Fruit fly (Drosophila melanogaster): Measurements from ENCODE around the gene CG31087.

The CG31087 gene

DNA sequence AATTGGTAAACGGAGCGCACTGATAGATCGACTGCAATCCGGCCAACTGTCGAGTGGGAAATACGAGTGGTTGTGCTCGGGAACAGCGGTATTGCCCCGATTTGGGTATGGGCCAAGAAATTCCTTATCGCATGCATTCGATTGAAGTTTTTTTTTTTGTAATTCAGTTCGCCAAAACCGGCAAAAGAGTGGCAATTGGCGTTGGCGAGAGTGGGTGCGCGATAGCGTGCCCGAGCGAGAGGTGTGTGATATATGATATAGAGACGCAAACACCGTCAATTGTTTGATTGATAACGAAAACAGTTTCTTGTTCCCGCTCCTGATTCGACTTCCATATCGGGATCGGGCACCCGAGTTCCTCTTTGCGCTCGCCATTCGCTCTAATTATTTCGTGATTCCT, at the start of gene CG31087:
Gene CG31087 (minus strand): TSS at position 63 of the 400 bp plus-strand sequence.
- no peak for TF ChIP-seq CG17806 (tag; optimal IDR thresholded peaks at IDR 0.05)
- no peak for TF ChIP-seq rn (GFP tag; IDR thresholded peaks at IDR 0.05)
- no peak for TF ChIP-seq D1 (tag; optimal IDR thresholded peaks at IDR 0.05)
- TF ChIP-seq Ets98B (GFP tag; IDR thresholded peaks at IDR 0.05) = no peak
- no peak for TF ChIP-seq Pif1A (GFP tag; optimal IDR thresholded peaks at IDR 0.05)

DNA sequence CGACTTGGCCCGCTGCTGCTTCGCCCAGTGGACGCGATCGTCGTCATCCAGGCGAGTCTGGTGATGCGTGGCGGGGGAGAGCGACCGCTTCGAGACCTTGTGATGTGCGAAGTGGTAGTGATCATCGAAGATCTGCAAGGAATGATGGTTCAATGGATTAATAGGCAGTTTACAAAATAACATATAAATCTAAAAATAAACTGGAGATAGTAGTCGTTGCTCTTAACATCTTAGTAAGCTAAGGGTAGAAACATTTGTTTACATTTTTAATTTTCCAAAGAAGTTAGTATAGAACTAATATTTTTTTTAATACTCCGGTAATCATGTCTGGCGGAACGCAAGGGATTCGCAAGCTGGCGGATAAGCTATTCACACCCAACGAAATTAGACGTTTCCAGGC, 44.4 kb upstream of the CG31087 start, which contains the start of gene ND-49L:
Gene ND-49L (plus strand): TSS at position 301 of the 400 bp plus-strand sequence.
- no peak for TF ChIP-seq rn (GFP tag; IDR thresholded peaks at IDR 0.05)
- no peak for TF ChIP-seq CG32121 (GFP tag; IDR thresholded peaks at IDR 0.05)
- TF ChIP-seq Pif1A (GFP tag; optimal IDR thresholded peaks at IDR 0.05) = no peak
- no peak for TF ChIP-seq CG4496 (GFP tag; IDR thresholded peaks at IDR 0.05)
- TF ChIP-seq CG14655 (GFP tag; optimal IDR thresholded peaks at IDR 0.05) = no peak
- no peak for TF ChIP-seq gl (tag; optimal IDR thresholded peaks at IDR 0.05)
- TF ChIP-seq D1 (tag; optimal IDR thresholded peaks at IDR 0.05) = no peak
- TF ChIP-seq Pif1B (GFP tag; optimal IDR thresholded peaks at IDR 0.05) = no peak
- TF ChIP-seq CG17806 (tag; optimal IDR thresholded peaks at IDR 0.05) = no peak
- TF ChIP-seq fd96Ca (GFP tag; IDR thresholded peaks at IDR 0.05) = no peak
- TF ChIP-seq CG12605 (GFP tag; IDR thresholded peaks at IDR 0.05) = no peak
- no peak for TF ChIP-seq CG8159 (tag; optimal IDR thresholded peaks at IDR 0.05)
- TF ChIP-seq CG34367 (tag; optimal IDR thresholded peaks at IDR 0.05) = no peak
- no peak for TF ChIP-seq CG9948 (tag; optimal IDR thresholded peaks at IDR 0.05)
- TF ChIP-seq EcR (GFP tag; optimal IDR thresholded peaks at IDR 0.05) = no peak
- TF ChIP-seq CG13204 (GFP tag; optimal IDR thresholded peaks at IDR 0.05) = no peak
- no peak for TF ChIP-seq Ets98B (GFP tag; IDR thresholded peaks at IDR 0.05)

- TF ChIP-seq CG8159 (tag; optimal IDR thresholded peaks at IDR 0.05) = no peak
- TF ChIP-seq gl (tag; optimal IDR thresholded peaks at IDR 0.05) = no peak
Measured at dm6 chr3R:25346899-25347298, 33.3 kb upstream of the CG31087 start, which contains the start of gene tobi. TSS of gene tobi (minus strand) at chr3R:25346921.

DNA sequence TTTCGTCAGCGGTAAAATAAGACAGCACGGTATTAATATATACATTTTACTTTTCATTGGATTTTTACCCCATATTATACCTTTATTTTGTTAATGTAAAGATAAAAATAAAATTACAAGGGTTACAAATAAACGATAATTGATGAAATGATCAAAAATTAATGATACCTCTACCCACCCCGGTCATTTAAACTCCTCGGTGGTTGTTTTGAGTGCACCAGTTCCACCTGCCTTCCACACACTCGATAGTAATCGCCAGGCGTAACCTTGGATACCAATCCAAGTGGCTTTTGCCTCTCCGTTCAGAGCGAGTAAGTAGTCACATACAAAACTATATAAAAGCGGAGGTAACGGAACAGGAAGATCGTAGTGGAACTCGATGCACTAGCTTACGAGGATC, 26.3 kb upstream of the CG31087 start, which contains the start of gene rha:
Gene rha (plus strand): TSS at position 301 of the 400 bp plus-strand sequence.
- TF ChIP-seq Pif1B (GFP tag; optimal IDR thresholded peaks at IDR 0.05) = no peak
- TF ChIP-seq rn (GFP tag; IDR thresholded peaks at IDR 0.05) = no peak

dm6 chr3R:25335065-25335464, 21.4 kb upstream of the CG31087 start, which contains the start of the genes CG10669 and CG11902:
TSS of gene CG10669 (minus strand) at chr3R:25335243.
TSS of gene CG11902 (plus strand) at chr3R:25335257.
- TF ChIP-seq D1 (tag; optimal IDR thresholded peaks at IDR 0.05) (no peak), CG8301 (tag; optimal IDR thresholded peaks at IDR 0.05) (no peak)

DNA sequence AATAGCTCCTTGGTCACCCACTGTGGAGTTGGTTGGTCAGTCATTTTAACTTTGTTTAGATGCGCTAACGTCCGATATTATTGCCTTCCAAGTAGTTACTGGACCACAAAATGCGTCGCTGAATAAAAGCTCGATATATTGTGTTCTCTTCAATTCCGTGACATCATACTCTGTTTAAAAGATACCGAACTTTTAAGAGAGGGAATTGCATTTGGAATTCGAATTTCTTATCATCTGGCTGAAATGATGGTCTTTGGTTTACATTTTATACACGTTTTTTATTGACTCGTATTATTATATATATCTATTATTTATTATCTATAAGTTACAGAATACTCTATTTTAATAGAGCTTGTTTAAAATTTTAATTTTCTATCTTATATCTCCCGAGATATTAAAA, 17.5 kb upstream of the CG31087 start, which contains the start of gene CHKov2:
Gene CHKov2 (minus strand): TSS at position 101 of the 400 bp plus-strand sequence.
- TF ChIP-seq rn (GFP tag; IDR thresholded peaks at IDR 0.05) = no peak
- TF ChIP-seq CG32121 (GFP tag; IDR thresholded peaks at IDR 0.05) = no peak
- TF ChIP-seq CG17806 (tag; optimal IDR thresholded peaks at IDR 0.05) = no peak
- no peak for TF ChIP-seq CG13204 (GFP tag; optimal IDR thresholded peaks at IDR 0.05)
- no peak for TF ChIP-seq Pif1B (GFP tag; optimal IDR thresholded peaks at IDR 0.05)
- TF ChIP-seq CG4496 (GFP tag; IDR thresholded peaks at IDR 0.05) = no peak
- no peak for TF ChIP-seq gl (tag; optimal IDR thresholded peaks at IDR 0.05)
- TF ChIP-seq D1 (tag; optimal IDR thresholded peaks at IDR 0.05) = no peak
- TF ChIP-seq CG15710 (tag; optimal IDR thresholded peaks at IDR 0.05) = no peak
- no peak for TF ChIP-seq CG12605 (GFP tag; IDR thresholded peaks at IDR 0.05)
- TF ChIP-seq CG8301 (tag; optimal IDR thresholded peaks at IDR 0.05) = no peak
- TF ChIP-seq EcR (GFP tag; optimal IDR thresholded peaks at IDR 0.05) = no peak
- no peak for TF ChIP-seq Pif1A (GFP tag; optimal IDR thresholded peaks at IDR 0.05)
- no peak for TF ChIP-seq Ets98B (GFP tag; IDR thresholded peaks at IDR 0.05)
- no peak for TF ChIP-seq CG14655 (GFP tag; optimal IDR thresholded peaks at IDR 0.05)

DNA sequence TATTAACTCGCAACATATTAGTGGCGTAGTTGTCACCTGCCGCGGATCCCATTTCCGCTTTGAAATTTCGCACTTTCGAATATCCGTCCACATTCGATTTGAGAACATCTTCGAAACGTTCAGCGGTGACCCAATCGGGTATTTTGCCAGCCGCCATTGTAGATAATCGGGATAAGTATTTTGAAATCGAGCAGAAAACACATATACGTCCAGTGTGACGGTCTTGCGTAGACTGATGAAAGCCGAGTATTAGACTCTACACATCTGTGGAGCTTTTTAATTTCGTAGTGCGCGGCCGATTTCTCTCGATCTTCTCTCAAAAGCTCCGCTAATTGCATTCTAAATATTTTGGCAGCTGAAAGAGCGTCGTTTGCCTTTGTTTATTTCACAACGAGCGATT, 15.4 kb upstream of the CG31087 start, which contains the start of gene CHKov1:
Gene CHKov1 (minus strand): TSS at position 238 of the 400 bp plus-strand sequence.
- no peak for TF ChIP-seq CG14655 (GFP tag; optimal IDR thresholded peaks at IDR 0.05)
- no peak for TF ChIP-seq fd96Ca (GFP tag; IDR thresholded peaks at IDR 0.05)
- no peak for TF ChIP-seq EcR (GFP tag; optimal IDR thresholded peaks at IDR 0.05)
- TF ChIP-seq CG12605 (GFP tag; IDR thresholded peaks at IDR 0.05) = 0 out of 2 replicates have a peak, but pooled peaks have one; percentile 20
- TF ChIP-seq CG9948 (tag; optimal IDR thresholded peaks at IDR 0.05) = no peak
- no peak for TF ChIP-seq Snoo (tag; optimal IDR thresholded peaks at IDR 0.05)
- TF ChIP-seq CG15710 (tag; optimal IDR thresholded peaks at IDR 0.05) = no peak
- TF ChIP-seq CG32121 (GFP tag; IDR thresholded peaks at IDR 0.05) = 0 out of 2 replicates have a peak, but pooled peaks have one; percentile 29
- TF ChIP-seq CG4496 (GFP tag; IDR thresholded peaks at IDR 0.05) = peak; percentile 59; the same call in 2 of the 3 replicates
- peak; percentile 21; the same call in 1 of the 2 replicates for TF ChIP-seq Ets98B (GFP tag; IDR thresholded peaks at IDR 0.05)

dm6 chr3R:25328540-25328939, 14.9 kb upstream of the CG31087 start:
- TF ChIP-seq CG12605 (GFP tag; IDR thresholded peaks at IDR 0.05) = 0 out of 2 replicates have a peak, but pooled peaks have one; percentile 27
- peak; percentile 47; the same call in 1 of the 2 replicates for TF ChIP-seq Ets98B (GFP tag; IDR thresholded peaks at IDR 0.05)

Measured in whole organism, pupa.